Fruit fly (Drosophila melanogaster): ENCODE results near the gene TwdlH.

TwdlH gene

DNA sequence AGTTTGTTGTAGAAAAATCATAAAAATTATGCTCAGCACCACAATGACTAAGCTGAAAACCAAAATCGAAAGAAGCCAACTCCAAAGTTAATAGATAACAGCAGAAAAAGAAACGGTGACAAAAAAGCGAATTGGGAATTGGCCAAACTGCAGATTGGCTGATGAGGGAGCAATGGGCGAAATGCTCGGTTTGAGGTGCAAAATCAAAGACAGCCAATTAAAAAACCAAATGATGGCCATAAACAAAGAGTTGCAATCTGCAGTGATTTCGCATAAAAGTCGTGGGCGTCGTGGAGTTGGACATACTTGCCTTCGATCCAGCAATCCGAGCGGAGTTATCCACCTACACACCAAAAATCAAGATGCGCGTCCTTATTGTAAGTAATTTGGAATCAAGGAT is at the start of gene TwdlH:
TwdlH (plus strand) TSS at position 301 of the 400 bp plus-strand sequence.
- TF ChIP-seq CG4318 (GFP tag; optimal IDR thresholded peaks at IDR 0.05) (no peak), Sox15 (GFP tag; optimal IDR thresholded peaks at IDR 0.05) (no peak), CG8319 (GFP tag; optimal IDR thresholded peaks at IDR 0.05) (no peak), CG9139 (GFP tag; optimal IDR thresholded peaks at IDR 0.05) (no peak), CG6276 (GFP tag; optimal IDR thresholded peaks at IDR 0.05) (no peak), Sox14 (GFP tag; optimal IDR thresholded peaks at IDR 0.05) (no peak), CG15336 (GFP tag; IDR thresholded peaks at IDR 0.05) (no peak), net (GFP tag; optimal IDR thresholded peaks at IDR 0.05) (no peak), Met (GFP tag; optimal IDR thresholded peaks at IDR 0.05) (no peak)

- TF ChIP-seq CG31627 (GFP tag; optimal IDR thresholded peaks at IDR 0.05): no peak
- TF ChIP-seq spab (GFP tag; optimal IDR thresholded peaks at IDR 0.05): no peak
- TF ChIP-seq Met (GFP tag; optimal IDR thresholded peaks at IDR 0.05): peak; percentile 49
- TF ChIP-seq OdsH (GFP tag; optimal IDR thresholded peaks at IDR 0.05): no peak
- peak; percentile 56 for TF ChIP-seq Eip93F (GFP tag; optimal IDR thresholded peaks at IDR 0.05)
- TF ChIP-seq CG6163 (GFP tag; IDR thresholded peaks at IDR 0.05): no peak
- peak; percentile 83 for TF ChIP-seq vri (GFP tag; optimal IDR thresholded peaks at IDR 0.05)
- TF ChIP-seq achi (GFP tag; optimal IDR thresholded peaks at IDR 0.05): no peak
- no peak for TF ChIP-seq CG3919 (GFP tag; optimal IDR thresholded peaks at IDR 0.05)
- TF ChIP-seq CG11294 (GFP tag; IDR thresholded peaks at IDR 0.05): no peak
- no peak for TF ChIP-seq Sox15 (GFP tag; optimal IDR thresholded peaks at IDR 0.05)
- no peak for TF ChIP-seq Eip78C (GFP tag)
- TF ChIP-seq CG8319 (GFP tag; optimal IDR thresholded peaks at IDR 0.05): no peak
- no peak for TF ChIP-seq dac (GFP tag; optimal IDR thresholded peaks at IDR 0.05)
- TF ChIP-seq salr (GFP tag; optimal IDR thresholded peaks at IDR 0.05): no peak
- TF ChIP-seq CG11762 (GFP tag; optimal IDR thresholded peaks at IDR 0.05; ENCODE audit: insufficient read depth): no peak
- TF ChIP-seq CG1621 (tag; optimal IDR thresholded peaks at IDR 0.05): no peak
- no peak for TF ChIP-seq CG4318 (GFP tag; optimal IDR thresholded peaks at IDR 0.05)
- peak; percentile 44 for TF ChIP-seq Smox (GFP tag; optimal IDR thresholded peaks at IDR 0.05)
- TF ChIP-seq svp (GFP tag): peak; percentile 36
- peak; percentile 27 for TF ChIP-seq Hr39 (GFP tag; optimal IDR thresholded peaks at IDR 0.05)
- TF ChIP-seq Sox14 (GFP tag; optimal IDR thresholded peaks at IDR 0.05): peak; percentile 68
- peak; percentile 4 for TF ChIP-seq Blimp-1 (GFP tag; optimal IDR thresholded peaks at IDR 0.05)
- no peak for TF ChIP-seq Sox102F (GFP tag; optimal IDR thresholded peaks at IDR 0.05)
- TF ChIP-seq Eip75B (GFP tag; optimal IDR thresholded peaks at IDR 0.05): peak; percentile 60
Observed at dm6 chr3R:26588158-26588584, 45.4 kb upstream of the TwdlH start.

- no peak for TF ChIP-seq Eip75B (GFP tag; optimal IDR thresholded peaks at IDR 0.05)
- TF ChIP-seq CG34406 (GFP tag; optimal IDR thresholded peaks at IDR 0.05): no peak
- no peak for TF ChIP-seq fd59A (GFP tag; optimal IDR thresholded peaks at IDR 0.05)
- TF ChIP-seq esn (GFP tag; optimal IDR thresholded peaks at IDR 0.05): no peak
- no peak for TF ChIP-seq CG16779 (tag; optimal IDR thresholded peaks at IDR 0.05)
- no peak for TF ChIP-seq net (GFP tag; optimal IDR thresholded peaks at IDR 0.05)
- no peak for TF ChIP-seq CG11902 (GFP tag; optimal IDR thresholded peaks at IDR 0.05)
- TF ChIP-seq Gug (GFP tag; IDR thresholded peaks at IDR 0.05): no peak
- TF ChIP-seq vri (GFP tag; optimal IDR thresholded peaks at IDR 0.05): no peak
- no peak for TF ChIP-seq CG11762 (GFP tag; optimal IDR thresholded peaks at IDR 0.05; ENCODE audit: insufficient read depth)
- TF ChIP-seq CG6808 (GFP tag; optimal IDR thresholded peaks at IDR 0.05): no peak
- no peak for TF ChIP-seq CG7368 (GFP tag; optimal IDR thresholded peaks at IDR 0.05)
- no peak for TF ChIP-seq salr (GFP tag; optimal IDR thresholded peaks at IDR 0.05)
- no peak for TF ChIP-seq cyc (GFP tag; optimal IDR thresholded peaks at IDR 0.05)
- no peak for TF ChIP-seq Eip93F (GFP tag; optimal IDR thresholded peaks at IDR 0.05)
- no peak for TF ChIP-seq CG6276 (GFP tag; optimal IDR thresholded peaks at IDR 0.05)
- no peak for TF ChIP-seq Met (GFP tag; optimal IDR thresholded peaks at IDR 0.05)
- TF ChIP-seq CG3032 (tag; optimal IDR thresholded peaks at IDR 0.05): no peak
- no peak for TF ChIP-seq Blimp-1 (GFP tag; optimal IDR thresholded peaks at IDR 0.05)
Observed at dm6 chr3R:26593847-26594542, 39.5 kb upstream of the TwdlH start.
